Worm (Caenorhabditis elegans) whole organism, L4/young adult: ENCODE measurements around the gene F43H9.4.

Source experiments
- W03F9.2 ChIP-seq: fragments of 150-350 bp; optimal IDR thresholded peaks from 2 replicates; lab custom pipeline; 2014; ENCODE audit warnings: missing biosample characterization, missing genetic modification characterization
- dao-5 ChIP-seq: sonication (generic microtip); optimal IDR thresholded peaks from 2 replicates; lab custom pipeline; 2016; ENCODE audit warnings: missing genotype, missing genetic modification characterization, moderate library complexity, missing compliant biosample characterization
- him-1 ChIP-seq: sonication (generic microtip); optimal IDR thresholded peaks from 2 replicates; lab custom pipeline; 2016; ENCODE audit warnings: missing genotype, missing genetic modification reagents, missing genetic modification characterization, missing compliant biosample characterization

ce11 chrV:8054130-8054529 lies 27.6 kb downstream of the F43H9.4 start, which contains the start of gene ZC513.2:
- TF ChIP-seq him-1 = no peak
- TF ChIP-seq dao-5 (tag; lab: Kevin White, UChicago) = no peak
- no peak for TF ChIP-seq W03F9.2
